Fruit fly (Drosophila melanogaster) whole organism, embryonic: ENCODE data around the gene ClpP.

Experiments
- Atf6 ChIP-seq: fragments of 200-800 bp; sonication (Bioruptor generic); IDR thresholded peaks from 2 replicates; pipeline ENCODE4 v1.3.6; 2022; ENCODE audit warnings: missing biosample characterization, missing genetic modification characterization
- B-H1 ChIP-seq: fragments of 200-800 bp; sonication (Bioruptor generic); IDR thresholded peaks from 3 replicates; pipeline ENCODE4 v1.3.6; 2022; ENCODE audit warnings: missing biosample characterization, missing genetic modification characterization
- B-H2 ChIP-seq: fragments of 200-800 bp; sonication (Bioruptor generic); optimal IDR thresholded peaks from 2 replicates; lab custom pipeline; 2018; ENCODE audit warnings: missing biosample characterization, mild to moderate bottlenecking, missing genetic modification characterization
- Blimp-1 ChIP-seq: fragments of 200-800 bp; sonication (Bioruptor generic); optimal IDR thresholded peaks from 3 replicates; lab custom pipeline; 2018; ENCODE audit warnings: missing biosample characterization, missing genetic modification characterization, mild to moderate bottlenecking, moderate library complexity, missing genetic modification reagents
- CG10431 ChIP-seq: fragments of 200-800 bp; sonication (Bioruptor generic); optimal IDR thresholded peaks from 3 replicates; lab custom pipeline; 2018; ENCODE audit warnings: missing biosample characterization, mild to moderate bottlenecking, missing genetic modification characterization
- CG11247 ChIP-seq: fragments of 200-800 bp; sonication (Bioruptor generic); IDR thresholded peaks from 2 replicates; pipeline ENCODE4 v1.3.6; 2022; ENCODE audit warnings: missing biosample characterization, missing genetic modification characterization
- CG11696 ChIP-seq: fragments of 200-800 bp; sonication (Bioruptor generic); IDR thresholded peaks from 2 replicates; pipeline ENCODE4 v1.3.6; 2022; ENCODE audit warnings: missing biosample characterization, missing genetic modification characterization
- CG12104 ChIP-seq: fragments of 200-800 bp; sonication (Bioruptor generic); optimal IDR thresholded peaks from 3 replicates; lab custom pipeline; 2016; ENCODE audit warnings: missing biosample characterization, missing genetic modification characterization
- CG12155 ChIP-seq: fragments of 200-800 bp; sonication (Bioruptor generic); optimal IDR thresholded peaks from 3 replicates; lab custom pipeline; 2016; ENCODE audit warnings: missing biosample characterization, missing genetic modification characterization
- CG12769 ChIP-seq: fragments of 200-800 bp; sonication (Bioruptor generic); optimal IDR thresholded peaks from 2 replicates; lab custom pipeline; 2019; ENCODE audit warnings: missing biosample characterization, mild to moderate bottlenecking, missing genetic modification characterization, moderate library complexity
- CG13287 ChIP-seq: fragments of 200-800 bp; sonication (Bioruptor generic); IDR thresholded peaks from 2 replicates; pipeline ENCODE4 v1.3.6; 2022; ENCODE audit warnings: missing biosample characterization, missing genetic modification characterization; ENCODE audit not compliant: partially characterized antibody
- CG13894 ChIP-seq: fragments of 200-800 bp; sonication (Bioruptor generic); optimal IDR thresholded peaks from 3 replicates; lab custom pipeline; 2018; ENCODE audit warnings: missing biosample characterization, mild to moderate bottlenecking, missing genetic modification characterization, moderate library complexity
- CG14965 ChIP-seq: fragments of 200-800 bp; sonication (Bioruptor generic); optimal IDR thresholded peaks from 2 replicates; lab custom pipeline; 2016; ENCODE audit warnings: missing biosample characterization, missing genetic modification characterization, borderline replicate concordance
- CG15601 ChIP-seq: fragments of 200-800 bp; sonication (Bioruptor generic); optimal IDR thresholded peaks from 3 replicates; lab custom pipeline; 2019; ENCODE audit warnings: missing biosample characterization, mild to moderate bottlenecking, missing genetic modification characterization, moderate library complexity
- CG17612 ChIP-seq: fragments of 200-800 bp; sonication (Bioruptor generic); IDR thresholded peaks from 2 replicates; pipeline ENCODE4 v1.3.6; 2022; ENCODE audit warnings: missing biosample characterization, missing genetic modification characterization
- CG18764 ChIP-seq: fragments of 200-800 bp; sonication (Bioruptor generic); optimal IDR thresholded peaks from 3 replicates; lab custom pipeline; 2016; ENCODE audit warnings: missing biosample characterization, missing genetic modification characterization
- CG2116 ChIP-seq: fragments of 200-800 bp; sonication (Bioruptor generic); optimal IDR thresholded peaks from 3 replicates; lab custom pipeline; 2018; ENCODE audit warnings: missing biosample characterization, mild to moderate bottlenecking, missing genetic modification characterization
- CG2202 ChIP-seq: fragments of 200-800 bp; sonication (Bioruptor generic); optimal IDR thresholded peaks from 2 replicates; lab custom pipeline; 2018; ENCODE audit warnings: missing biosample characterization, mild to moderate bottlenecking, missing genetic modification characterization
- CG30403 ChIP-seq: fragments of 200-800 bp; sonication (Bioruptor generic); optimal IDR thresholded peaks from 3 replicates; lab custom pipeline; 2016; ENCODE audit warnings: missing biosample characterization, missing genetic modification characterization
- CG31441 ChIP-seq: fragments of 200-800 bp; sonication (Bioruptor generic); IDR thresholded peaks from 2 replicates; pipeline ENCODE4 v1.3.6; 2022; ENCODE audit warnings: missing biosample characterization, missing genetic modification characterization
- CG3407 ChIP-seq: fragments of 200-800 bp; sonication (Bioruptor generic); optimal IDR thresholded peaks from 2 replicates; lab custom pipeline; 2018; ENCODE audit warnings: missing biosample characterization, mild to moderate bottlenecking, missing genetic modification characterization
- CG42726 ChIP-seq: fragments of 200-800 bp; sonication (Bioruptor generic); IDR thresholded peaks from 2 replicates; pipeline ENCODE4 v1.3.6; 2022; ENCODE audit warnings: missing biosample characterization, missing genetic modification characterization; ENCODE audit not compliant: partially characterized antibody
- CG4404 ChIP-seq: fragments of 200-800 bp; sonication (Bioruptor generic); IDR thresholded peaks from 2 replicates; pipeline ENCODE4 v1.3.6; 2022; ENCODE audit warnings: missing biosample characterization, missing genetic modification characterization
- CG4617 ChIP-seq: fragments of 200-800 bp; sonication (Bioruptor generic); optimal IDR thresholded peaks from 3 replicates; lab custom pipeline; 2016; ENCODE audit warnings: missing biosample characterization, missing genetic modification characterization, borderline replicate concordance
- CG6272 ChIP-seq: fragments of 200-800 bp; sonication (Bioruptor generic); IDR thresholded peaks from 2 replicates; pipeline ENCODE4 v1.3.6; 2022; ENCODE audit warnings: missing biosample characterization, missing genetic modification characterization
- CG6683 ChIP-seq: fragments of 200-800 bp; sonication (Bioruptor generic); optimal IDR thresholded peaks from 2 replicates; lab custom pipeline; 2017; ENCODE audit warnings: missing biosample characterization, mild to moderate bottlenecking, missing genetic modification characterization, missing genetic modification reagents
- CG6765 ChIP-seq: fragments of 200-800 bp; sonication (Bioruptor generic); optimal IDR thresholded peaks from 3 replicates; lab custom pipeline; 2017; ENCODE audit warnings: missing biosample characterization, mild to moderate bottlenecking, missing genetic modification characterization
- CG6791 ChIP-seq: fragments of 200-800 bp; sonication (Bioruptor generic); IDR thresholded peaks from 3 replicates; pipeline ENCODE4 v1.3.6; 2022; ENCODE audit warnings: missing biosample characterization, missing genetic modification characterization; ENCODE audit not compliant: partially characterized antibody
- E2f1 ChIP-seq: fragments of 200-800 bp; sonication (Bioruptor generic); IDR thresholded peaks from 2 replicates; pipeline ENCODE4 v1.3.6; 2022; ENCODE audit warnings: missing biosample characterization, missing genetic modification characterization
- Elba2 ChIP-seq: fragments of 200-800 bp; sonication (Bioruptor generic); optimal IDR thresholded peaks from 3 replicates; lab custom pipeline; 2016; ENCODE audit warnings: missing biosample characterization, missing genetic modification characterization
- Lpt ChIP-seq: fragments of >200 bp; optimal IDR thresholded peaks from 2 replicates; lab custom pipeline; 2018; ENCODE audit warnings: missing biosample characterization, missing genetic modification characterization
- Rx ChIP-seq: fragments of 200-800 bp; sonication (Bioruptor generic); IDR thresholded peaks from 2 replicates; pipeline ENCODE4 v1.3.6; 2022; ENCODE audit warnings: missing biosample characterization, missing genetic modification characterization
- Six4 ChIP-seq: fragments of 200-800 bp; sonication (Bioruptor generic); optimal IDR thresholded peaks from 2 replicates; lab custom pipeline; 2016; ENCODE audit warnings: missing biosample characterization, missing genetic modification characterization
- Taf1 ChIP-seq: fragments of 200-800 bp; sonication (Bioruptor generic); IDR thresholded peaks from 2 replicates; pipeline ENCODE4 v1.3.6; 2022; ENCODE audit warnings: missing biosample characterization, missing genetic modification characterization
- ab ChIP-seq: fragments of 200-800 bp; sonication (Bioruptor generic); optimal IDR thresholded peaks from 2 replicates; lab custom pipeline; 2016; ENCODE audit warnings: missing biosample characterization, missing genetic modification characterization
- az2 ChIP-seq: fragments of 200-800 bp; sonication (Bioruptor generic); optimal IDR thresholded peaks from 3 replicates; lab custom pipeline; 2016; ENCODE audit warnings: missing biosample characterization, missing genetic modification characterization
- cg ChIP-seq: fragments of 200-800 bp; sonication (Bioruptor generic); optimal IDR thresholded peaks from 3 replicates; lab custom pipeline; 2019; ENCODE audit warnings: missing biosample characterization, mild to moderate bottlenecking, missing genetic modification characterization, moderate library complexity
- chif ChIP-seq, 2 experiments: fragments of 200-800 bp; sonication (Bioruptor generic); optimal IDR thresholded peaks; 3 replicates each; lab custom pipeline; 2016; ENCODE audit warnings: missing biosample characterization in 2 of 2, missing genetic modification characterization in 2 of 2
- chn ChIP-seq: fragments of 200-800 bp; sonication (Bioruptor generic); optimal IDR thresholded peaks from 2 replicates; lab custom pipeline; 2016; ENCODE audit warnings: missing biosample characterization, missing genetic modification characterization
- corto ChIP-seq: fragments of 200-800 bp; sonication (Bioruptor generic); optimal IDR thresholded peaks from 2 replicates; lab custom pipeline; 2016; ENCODE audit warnings: missing biosample characterization, mild to moderate bottlenecking, missing genetic modification characterization, moderate library complexity
- croc ChIP-seq: fragments of 200-800 bp; sonication (Bioruptor generic); conservative IDR thresholded peaks from 3 replicates; pipeline ENCODE4 v1.3.6; 2022; ENCODE audit warnings: missing biosample characterization, missing genetic modification characterization
- dm ChIP-seq: fragments of 200-800 bp; sonication (Bioruptor generic); optimal IDR thresholded peaks from 3 replicates; lab custom pipeline; 2016; ENCODE audit warnings: missing biosample characterization, missing genetic modification characterization
- gt ChIP-seq: fragments of 200-800 bp; sonication (Bioruptor generic); IDR thresholded peaks from 2 replicates; pipeline ENCODE4 v1.3.6; 2022; ENCODE audit warnings: missing biosample characterization, missing genetic modification characterization
- h ChIP-seq: fragments of >200 bp; optimal IDR thresholded peaks from 2 replicates; lab custom pipeline; 2017
- ham ChIP-seq: fragments of 200-800 bp; sonication (Bioruptor generic); IDR thresholded peaks from 2 replicates; pipeline ENCODE4 v1.3.6; 2022; ENCODE audit warnings: missing biosample characterization, missing genetic modification characterization
- maf-S ChIP-seq: fragments of 200-800 bp; sonication (Bioruptor generic); optimal IDR thresholded peaks from 2 replicates; lab custom pipeline; 2016; ENCODE audit warnings: missing biosample characterization, missing genetic modification characterization
- oc ChIP-seq: fragments of 200-800 bp; sonication (Bioruptor generic); optimal IDR thresholded peaks from 2 replicates; lab custom pipeline; 2018; ENCODE audit warnings: missing biosample characterization, mild to moderate bottlenecking, missing genetic modification characterization, moderate library complexity
- sqz ChIP-seq: fragments of 200-800 bp; sonication (Bioruptor generic); optimal IDR thresholded peaks from 3 replicates; lab custom pipeline; 2018; ENCODE audit warnings: missing biosample characterization, mild to moderate bottlenecking, missing genetic modification characterization
- ssp ChIP-seq: fragments of 200-800 bp; sonication (Bioruptor generic); IDR thresholded peaks from 2 replicates; pipeline ENCODE4 v1.3.6; 2022; ENCODE audit warnings: missing biosample characterization, missing genetic modification characterization
- unpg ChIP-seq: fragments of 200-800 bp; sonication (Bioruptor generic); optimal IDR thresholded peaks from 3 replicates; lab custom pipeline; 2018; ENCODE audit warnings: missing biosample characterization, mild to moderate bottlenecking, missing genetic modification characterization, moderate library complexity

ClpP gene

DNA sequence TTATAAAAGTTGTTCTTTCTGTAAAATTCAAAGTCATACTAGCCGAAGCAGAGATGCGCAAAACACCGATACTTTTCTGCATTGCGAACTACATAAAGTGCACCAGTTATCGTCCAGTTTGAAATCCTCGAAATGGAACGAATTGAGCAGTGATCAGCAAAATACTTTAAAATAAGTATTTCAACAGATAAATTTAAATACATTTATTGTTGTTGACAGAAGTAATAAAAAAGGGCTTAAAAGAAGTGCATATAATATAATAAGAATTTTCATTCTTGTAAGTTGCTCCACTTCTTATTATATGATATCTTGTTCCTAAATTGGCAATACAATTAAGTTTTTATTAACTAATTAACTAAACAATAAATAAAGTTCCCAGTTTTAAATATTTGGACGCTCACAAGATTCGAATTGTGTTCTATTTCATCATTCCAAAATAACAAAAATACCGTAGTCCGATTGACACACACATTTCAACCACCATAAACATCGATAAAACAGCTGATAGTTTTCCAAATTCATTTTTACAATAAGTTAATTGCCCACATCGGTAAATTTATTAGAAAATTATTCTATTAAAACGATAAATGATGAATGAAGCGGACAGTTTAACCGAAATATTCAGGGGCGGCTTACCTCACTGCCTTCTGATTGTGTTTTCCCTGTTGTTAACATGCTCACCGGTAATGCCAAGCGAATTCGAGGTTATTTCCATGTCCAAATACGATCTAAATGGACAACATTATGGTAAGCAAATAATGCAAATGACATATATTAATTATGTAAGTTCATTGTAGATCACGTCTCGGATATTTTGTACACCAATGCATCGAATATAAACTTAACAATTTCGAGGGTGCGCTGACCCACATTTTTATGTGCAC, 42.0 kb upstream of the ClpP start, which contains the start of the genes Usp14 and CG4972 (continued):
- TF ChIP-seq CG31441 (no peak), chn (no peak), CG6765 (GFP tag; lab: Kevin White, UChicago) (no peak), sqz (GFP tag; lab: Kevin White, UChicago) (no peak), CG13287 (GFP tag; lab: Robert Waterston, UW) (peak; percentile 23; the same call in 1 of the 2 replicates), CG30403 (GFP tag; lab: Kevin White, UChicago) (peak; percentile 45), az2 (no peak), CG12155 (GFP tag; lab: Kevin White, UChicago) (no peak), CG13894 (tag; lab: Kevin White, UChicago) (no peak), E2f1 (no peak), CG4404 (GFP tag; lab: Robert Waterston, UW) (no peak), Rx (GFP tag; lab: Robert Waterston, UW) (no peak), CG11247 (GFP tag; lab: Robert Waterston, UW) (no peak), B-H2 (GFP tag; lab: Kevin White, UChicago) (no peak), maf-S (GFP tag; lab: Kevin White, UChicago) (no peak), unpg (GFP tag; lab: Kevin White, UChicago) (no peak), oc (tag; lab: Kevin White, UChicago) (no peak), Lpt (GFP tag; lab: Kevin White, UChicago) (no peak), Atf6 (no peak), CG11696 (GFP tag; lab: Robert Waterston, UW) (no peak), chif (GFP tag; optimal IDR thresholded peaks at IDR 0.05; lab: Kevin White, UChicago) (no peak), Blimp-1 (GFP tag; lab: Kevin White, UChicago) (no peak), Elba2 (peak; percentile 3), Six4 (GFP tag; lab: Kevin White, UChicago) (no peak), Taf1 (no peak), B-H1 (GFP tag; lab: Robert Waterston, UW) (no peak), cg (GFP tag; lab: Kevin White, UChicago) (no peak), CG15601 (peak; percentile 11), CG6683 (GFP tag; lab: Kevin White, UChicago) (no peak), h (no peak), ssp (GFP tag; lab: Robert Waterston, UW) (peak; percentile 83), CG6272 (GFP tag; lab: Robert Waterston, UW) (no peak), CG18764 (GFP tag; lab: Kevin White, UChicago) (no peak), CG42726 (0 out of 2 replicates have a peak, but pooled peaks have one; percentile 9), CG12104 (peak; percentile 20), dm (GFP tag; lab: Kevin White, UChicago) (no peak), CG17612 (GFP tag; lab: Robert Waterston, UW) (no peak), ab (GFP tag; lab: Kevin White, UChicago) (no peak), CG6791 (GFP tag; lab: Robert Waterston, UW) (peak; percentile 56; the same call in 2 of the 3 replicates), gt (GFP tag; lab: Robert Waterston, UW) (no peak), corto (GFP tag; lab: Kevin White, UChicago) (no peak), CG10431 (no peak), ham (GFP tag; lab: Robert Waterston, UW) (no peak), CG14965 (GFP tag; lab: Kevin White, UChicago) (no peak), CG2202 (tag; lab: Kevin White, UChicago) (no peak), CG3407 (no peak), CG4617 (GFP tag; lab: Kevin White, UChicago) (peak; percentile 19), CG2116 (GFP tag; lab: Kevin White, UChicago) (peak; percentile 56), CG12769 (tag; lab: Kevin White, UChicago) (no peak), croc (GFP tag; lab: Robert Waterston, UW) (no peak)
